Worm (Caenorhabditis elegans) whole organism, mixed stage, embryonic: ENCODE data around the gene T23G5.2.

Experiments used
- bed-3 ChIP-seq: fragments of 200-800 bp; sonication (Bioruptor generic); optimal IDR thresholded peaks from 3 replicates; lab custom pipeline; 2018; ENCODE audit warnings: mild to moderate bottlenecking, missing genetic modification characterization, moderate library complexity, missing compliant biosample characterization
- ceh-43 ChIP-seq: fragments of 200-800 bp; sonication (Bioruptor generic); optimal IDR thresholded peaks from 2 replicates; lab custom pipeline; 2018; ENCODE audit warnings: mild to moderate bottlenecking, missing genetic modification characterization, moderate library complexity, missing compliant biosample characterization
- lin-13 ChIP-seq: fragments of 150-350 bp; optimal IDR thresholded peaks from 2 replicates; lab custom pipeline; 2014; ENCODE audit warnings: missing biosample characterization, missing genetic modification characterization
- nhr-237 ChIP-seq: fragments of 150-350 bp; optimal IDR thresholded peaks from 2 replicates; lab custom pipeline; 2014; ENCODE audit warnings: missing biosample characterization, missing genetic modification characterization
- snpc-4 ChIP-seq: fragments of 150-350 bp; optimal IDR thresholded peaks from 2 replicates; lab custom pipeline; 2014; ENCODE audit warnings: missing biosample characterization, missing genetic modification characterization
- unc-120 ChIP-seq: sonication (generic microtip); optimal IDR thresholded peaks from 2 replicates; lab custom pipeline; 2017; ENCODE audit warnings: missing genetic modification characterization, missing compliant biosample characterization; ENCODE audit not compliant: poor library complexity, severe bottlenecking
- unc-39 ChIP-seq: fragments of 150-350 bp; optimal IDR thresholded peaks from 2 replicates; lab custom pipeline; 2014; ENCODE audit warnings: missing biosample characterization, missing genetic modification characterization

DNA sequence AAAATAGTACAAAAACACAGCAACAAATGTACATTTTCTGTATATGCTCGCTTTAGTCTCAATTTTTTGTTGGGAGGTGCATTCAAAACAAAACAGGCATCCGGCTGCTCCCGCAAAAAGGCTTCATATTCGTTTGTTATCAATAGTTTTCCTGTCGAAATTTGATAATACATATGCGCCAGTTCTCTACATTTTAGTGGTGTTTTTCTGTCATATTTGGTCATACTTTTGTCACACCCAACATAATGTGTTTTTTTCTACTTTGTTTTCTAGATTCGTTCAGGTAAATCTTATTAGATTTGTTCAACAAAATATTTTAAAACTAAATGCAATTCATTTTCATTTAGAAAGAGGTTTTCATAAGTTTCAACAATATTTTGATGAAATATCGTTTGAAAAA is 22.4 kb upstream of the T23G5.2 start:
- TF ChIP-seq unc-39 (no peak), nhr-237 (no peak), unc-120 (tag; lab: Kevin White, UChicago) (no peak), snpc-4 (tag; lab: Kevin White, UChicago) (no peak), bed-3 (GFP tag; lab: Kevin White, UChicago) (no peak), ceh-43 (GFP tag; lab: Kevin White, UChicago) (no peak), lin-13 (no peak)
